Fruit fly (Drosophila melanogaster): ENCODE measurements around the gene dnk.

The dnk gene

DNA sequence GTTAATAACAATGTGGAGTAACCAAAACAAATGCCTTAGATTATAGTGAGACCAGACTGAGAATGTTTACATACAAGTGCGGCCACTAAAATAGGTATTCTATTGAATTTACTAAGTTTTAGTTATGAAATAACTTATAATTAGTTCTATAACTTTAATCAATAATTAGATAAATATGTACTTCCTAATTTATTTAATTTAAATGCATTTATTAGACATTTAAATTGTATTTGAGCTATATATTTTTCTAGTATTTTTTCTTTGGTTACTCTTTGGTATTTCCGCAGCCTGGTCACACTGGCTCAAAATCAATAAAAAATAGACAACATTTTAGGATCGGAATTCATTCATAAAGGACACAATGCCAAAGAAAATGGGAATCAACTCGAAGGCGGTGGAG, 50.4 kb downstream of the dnk start, which contains the start of the genes Prp18 and CG6013 (continued):
- TF ChIP-seq bsh (GFP tag; optimal IDR thresholded peaks at IDR 0.05): peak in 1 of 2 experiments; percentile 65
- no peak for TF ChIP-seq NC2α (GFP tag; optimal IDR thresholded peaks at IDR 0.05)
- TF ChIP-seq Tbp (GFP tag; optimal IDR thresholded peaks at IDR 0.05): no peak
- peak; percentile 61 for TF ChIP-seq gfzf (GFP tag; optimal IDR thresholded peaks at IDR 0.05)
- no peak for TF ChIP-seq run (tag; optimal IDR thresholded peaks at IDR 0.05)
- no peak for TF ChIP-seq CG4730 (GFP tag; IDR thresholded peaks at IDR 0.05)
- TF ChIP-seq Hr51 (GFP tag; optimal IDR thresholded peaks at IDR 0.05): peak in 1 of 2 experiments; percentile 68
- no peak for TF ChIP-seq croc (GFP tag; conservative IDR thresholded peaks at IDR 0.05)
- TF ChIP-seq Hr78 (GFP tag; optimal IDR thresholded peaks at IDR 0.05): no peak
- TF ChIP-seq toy (GFP tag; IDR thresholded peaks at IDR 0.05): no peak
- no peak for TF ChIP-seq cato (GFP tag; optimal IDR thresholded peaks at IDR 0.05; ENCODE audit: borderline replicate concordance)
- TF ChIP-seq CG3726 (GFP tag; IDR thresholded peaks at IDR 0.05): no peak
- no peak for TF ChIP-seq CG7786 (GFP tag; optimal IDR thresholded peaks at IDR 0.05)
- peak; percentile 69 for TF ChIP-seq CG12104 (GFP tag; optimal IDR thresholded peaks at IDR 0.05)
- TF ChIP-seq HLH3B (GFP tag; IDR thresholded peaks at IDR 0.05): peak; percentile 56
- TF ChIP-seq Ptx1 (GFP tag; IDR thresholded peaks at IDR 0.05): peak; percentile 75
- TF ChIP-seq CG13775 (GFP tag; optimal IDR thresholded peaks at IDR 0.05): peak; percentile 60
- TF ChIP-seq jumu (GFP tag; optimal IDR thresholded peaks at IDR 0.05): no peak
- peak; percentile 63 for TF ChIP-seq Hr3 (GFP tag; optimal IDR thresholded peaks at IDR 0.05)
- no peak for TF ChIP-seq exex (tag; optimal IDR thresholded peaks at IDR 0.05)
- TF ChIP-seq p53 (GFP tag; optimal IDR thresholded peaks at IDR 0.05): no peak
- no peak for TF ChIP-seq pros (GFP tag; optimal IDR thresholded peaks at IDR 0.05)
- TF ChIP-seq dm (GFP tag; optimal IDR thresholded peaks at IDR 0.05): no peak
- TF ChIP-seq CG14050 (GFP tag; IDR thresholded peaks at IDR 0.05): no peak; the same call in 2 of the 3 replicates
- peak; percentile 87 for TF ChIP-seq CG8924 (tag; optimal IDR thresholded peaks at IDR 0.05)
- no peak for TF ChIP-seq CG8765 (GFP tag; IDR thresholded peaks at IDR 0.05)
- no peak for TF ChIP-seq chif (GFP tag; optimal IDR thresholded peaks at IDR 0.05)
- no peak for TF ChIP-seq sens-2 (GFP tag; IDR thresholded peaks at IDR 0.05)
- no peak for TF ChIP-seq klu (GFP tag; IDR thresholded peaks at IDR 0.05)
- TF ChIP-seq CG13624 (GFP tag; optimal IDR thresholded peaks at IDR 0.05): no peak
- TF ChIP-seq tap (tag; optimal IDR thresholded peaks at IDR 0.05): peak; percentile 60
- TF ChIP-seq HHEX (GFP tag; optimal IDR thresholded peaks at IDR 0.05): no peak
- TF ChIP-seq slbo (GFP tag; IDR thresholded peaks at IDR 0.05): peak; percentile 62
- no peak for TF ChIP-seq CG11093 (GFP tag; IDR thresholded peaks at IDR 0.05)
- peak; percentile 63 for TF ChIP-seq CG30403 (GFP tag; optimal IDR thresholded peaks at IDR 0.05)
- TF ChIP-seq CG14965 (GFP tag; optimal IDR thresholded peaks at IDR 0.05; ENCODE audit: borderline replicate concordance): no peak
- TF ChIP-seq kni (GFP tag; optimal IDR thresholded peaks at IDR 0.05): no peak
- TF ChIP-seq YL-1 (GFP tag; optimal IDR thresholded peaks at IDR 0.05): peak; percentile 47
- TF ChIP-seq CHES-1-like (GFP tag; optimal IDR thresholded peaks at IDR 0.05): no peak
- TF ChIP-seq slp2 (GFP tag; optimal IDR thresholded peaks at IDR 0.05): no peak
- TF ChIP-seq Elba2 (GFP tag; optimal IDR thresholded peaks at IDR 0.05): peak; percentile 4
- TF ChIP-seq CG11504 (tag; optimal IDR thresholded peaks at IDR 0.05): peak; percentile 81
- no peak for TF ChIP-seq jing (GFP tag; optimal IDR thresholded peaks at IDR 0.05)
- peak; percentile 80 for TF ChIP-seq Abd-B (GFP tag; optimal IDR thresholded peaks at IDR 0.05)
- no peak for TF ChIP-seq CG15073 (GFP tag; optimal IDR thresholded peaks at IDR 0.05)
- TF ChIP-seq unpg (GFP tag; optimal IDR thresholded peaks at IDR 0.05): peak; percentile 58
- TF ChIP-seq CG15601 (tag; optimal IDR thresholded peaks at IDR 0.05): peak; percentile 75
- no peak for TF ChIP-seq Fer1 (GFP tag; optimal IDR thresholded peaks at IDR 0.05)
- TF ChIP-seq btn (GFP tag; optimal IDR thresholded peaks at IDR 0.05): no peak
- peak; percentile 95 for TF ChIP-seq onecut (GFP tag; IDR thresholded peaks at IDR 0.05)
- no peak for TF ChIP-seq ac (GFP tag; optimal IDR thresholded peaks at IDR 0.05)
- no peak for TF ChIP-seq Mrtf (GFP tag; IDR thresholded peaks at IDR 0.05)

All from whole organism, embryonic.